Fruit fly (Drosophila melanogaster) whole organism, pupa: ENCODE results near the gene CG3040.

Source experiments
- CG10348 ChIP-seq: fragments of 200-800 bp; sonication (Bioruptor generic); IDR thresholded peaks from 2 replicates; pipeline ENCODE4 v1.3.6; 2022; ENCODE audit warnings: missing biosample characterization, missing genetic modification characterization
- CG12605 ChIP-seq: fragments of 200-800 bp; sonication (Bioruptor generic); IDR thresholded peaks from 2 replicates; pipeline ENCODE4 v1.3.6; 2022; ENCODE audit warnings: missing biosample characterization, missing genetic modification characterization
- CG13204 ChIP-seq: fragments of 200-800 bp; sonication (Bioruptor generic); optimal IDR thresholded peaks from 2 replicates; lab custom pipeline; 2018; ENCODE audit warnings: missing biosample characterization, mild to moderate bottlenecking, missing genetic modification characterization, moderate library complexity
- CG15710 ChIP-seq: fragments of 200-800 bp; sonication (Bioruptor generic); optimal IDR thresholded peaks from 2 replicates; lab custom pipeline; 2018; ENCODE audit warnings: missing biosample characterization, mild to moderate bottlenecking, missing genetic modification characterization, moderate library complexity
- CG4496 ChIP-seq: fragments of 200-800 bp; sonication (Bioruptor generic); IDR thresholded peaks from 3 replicates; pipeline ENCODE4 v1.3.6; 2022; ENCODE audit warnings: missing biosample characterization, missing genetic modification characterization
- CG8301 ChIP-seq: fragments of 200-800 bp; sonication (Bioruptor generic); optimal IDR thresholded peaks from 2 replicates; lab custom pipeline; 2018; ENCODE audit warnings: missing biosample characterization, mild to moderate bottlenecking, missing genetic modification characterization
- D1 ChIP-seq: fragments of 200-800 bp; sonication (Bioruptor generic); optimal IDR thresholded peaks from 2 replicates; lab custom pipeline; 2018; ENCODE audit warnings: missing biosample characterization, mild to moderate bottlenecking, missing genetic modification characterization, moderate library complexity
- EcR ChIP-seq: fragments of 200-800 bp; sonication (Bioruptor generic); optimal IDR thresholded peaks from 3 replicates; lab custom pipeline; 2019; ENCODE audit warnings: missing biosample characterization, missing genetic modification characterization, mild to moderate bottlenecking, moderate library complexity, missing genetic modification reagents
- Pif1A ChIP-seq: fragments of 200-800 bp; sonication (Bioruptor generic); optimal IDR thresholded peaks from 3 replicates; lab custom pipeline; 2016; ENCODE audit warnings: missing biosample characterization, missing genetic modification characterization
- Pif1B ChIP-seq: fragments of 200-800 bp; sonication (Bioruptor generic); optimal IDR thresholded peaks from 3 replicates; lab custom pipeline; 2016; ENCODE audit warnings: missing biosample characterization, missing genetic modification characterization
- Snoo ChIP-seq: fragments of 200-800 bp; sonication (Bioruptor generic); optimal IDR thresholded peaks from 3 replicates; lab custom pipeline; 2017; ENCODE audit warnings: missing biosample characterization, mild to moderate bottlenecking, missing genetic modification characterization, inconsistent platforms
- fd96Ca ChIP-seq: fragments of 200-800 bp; sonication (Bioruptor generic); IDR thresholded peaks from 3 replicates; pipeline ENCODE4 v1.3.6; 2022; ENCODE audit warnings: missing biosample characterization, missing genetic modification characterization
- gl ChIP-seq: fragments of 200-800 bp; sonication (Bioruptor generic); optimal IDR thresholded peaks from 2 replicates; lab custom pipeline; 2018; ENCODE audit warnings: missing biosample characterization, mild to moderate bottlenecking, missing genetic modification characterization
- rn ChIP-seq: fragments of 200-800 bp; sonication (Bioruptor generic); IDR thresholded peaks from 2 replicates; pipeline ENCODE4 v1.3.6; 2022; ENCODE audit warnings: missing biosample characterization, missing genetic modification characterization

- no peak for TF ChIP-seq rn (GFP tag; lab: Robert Waterston, UW)
- TF ChIP-seq CG12605: no peak
- peak; percentile 8 for TF ChIP-seq Snoo (tag; lab: Kevin White, UChicago)
- TF ChIP-seq D1: no peak
- no peak for TF ChIP-seq EcR (GFP tag; lab: Kevin White, UChicago)
- no peak for TF ChIP-seq fd96Ca (GFP tag; lab: Robert Waterston, UW)
- peak; percentile 21 for TF ChIP-seq CG8301 (tag; lab: Kevin White, UChicago)
- TF ChIP-seq CG13204 (GFP tag; lab: Kevin White, UChicago): no peak
- TF ChIP-seq CG15710 (tag; lab: Kevin White, UChicago): peak; percentile 18
- no peak for TF ChIP-seq Pif1A
- TF ChIP-seq Pif1B (GFP tag; lab: Kevin White, UChicago): no peak
- TF ChIP-seq CG4496 (GFP tag; lab: Robert Waterston, UW): no peak
- TF ChIP-seq CG10348: no peak
- no peak for TF ChIP-seq gl
Measured at dm6 chrX:6982054-6982453, 8.9 kb upstream of the CG3040 start.
